Worm (Caenorhabditis elegans) whole organism, L4 larva: Measurements from ENCODE around the gene mrps-17.

Source experiments
- ama-1 ChIP-seq: fragments of 150-350 bp; optimal IDR thresholded peaks from 2 replicates; lab custom pipeline; 2014; ENCODE audit warnings: inconsistent platforms, mixed read lengths
- jun-1 ChIP-seq: fragments of 150-350 bp; optimal IDR thresholded peaks from 2 replicates; lab custom pipeline; 2014; ENCODE audit warnings: missing biosample characterization, missing genetic modification reagents, missing genetic modification characterization
- mes-2 ChIP-seq: sonication (generic microtip); optimal IDR thresholded peaks from 2 replicates; lab custom pipeline; 2016; ENCODE audit warnings: missing genotype, mild to moderate bottlenecking, missing genetic modification characterization, missing compliant biosample characterization; ENCODE audit not compliant: poor library complexity, severe bottlenecking
- nhr-41 ChIP-seq: fragments of 200-800 bp; sonication (Bioruptor generic); IDR thresholded peaks from 2 replicates; pipeline ENCODE4 v1.3.6; 2022; ENCODE audit warnings: missing genetic modification reagents, missing genetic modification characterization, missing compliant biosample characterization
- pqm-1 ChIP-seq: sonication (generic microtip); optimal IDR thresholded peaks from 2 replicates; lab custom pipeline; 2017; ENCODE audit warnings: missing biosample characterization, missing genetic modification characterization
- tag-97 ChIP-seq: fragments of 200-800 bp; sonication (Bioruptor generic); IDR thresholded peaks from 2 replicates; pipeline ENCODE4 v1.3.6; 2022; ENCODE audit warnings: missing genetic modification characterization, missing compliant biosample characterization
- unc-62 ChIP-seq, 3 experiments: fragments of 150-350 bp in 1 of 3; sonication (generic microtip); optimal IDR thresholded peaks in 2 of 3; peaks in 1 of 3; 1 replicate in 1 of 3; 2 replicates in 2 of 3; lab custom pipeline; 2014 to 2017; ENCODE audit warnings: missing biosample characterization in 3 of 3, missing genetic modification characterization in 3 of 3, missing genetic modification reagents in 3 of 3, missing genotype in 1 of 3

mrps-17 gene

ce11 chrIII:6381584-6382391 is 49.8 kb downstream of the mrps-17 start, which contains the start of gene znf-622:
znf-622 (plus strand) TSS chrIII:6381634.
- TF ChIP-seq nhr-41 (GFP tag; lab: Robert Waterston, UW) (no peak), mes-2 (no peak), jun-1 (tag; lab: Kevin White, UChicago) (no peak), tag-97 (GFP tag; lab: Robert Waterston, UW) (no peak), pqm-1 (tag; lab: Kevin White, UChicago) (no peak), unc-62 (GFP tag; optimal IDR thresholded peaks at IDR 0.05 in 1 of 2; lab: Kevin White, UChicago) (peak in 1 of 2 experiments; percentile 91), unc-62 (tag; optimal IDR thresholded peaks at IDR 0.05; lab: Kevin White, UChicago) (no peak), ama-1 (peak; percentile 14)
